Worm (Caenorhabditis elegans) whole organism, late embryonic: Measurements from ENCODE around the gene R08F11.7.

ENCODE experiments used
- C38D4.7 ChIP-seq: fragments of 200-800 bp; sonication (Bioruptor generic); optimal IDR thresholded peaks from 2 replicates; lab custom pipeline; 2018; ENCODE audit warnings: mild to moderate bottlenecking, missing genetic modification characterization, moderate library complexity, missing compliant biosample characterization
- ama-1 ChIP-seq: fragments of 150-350 bp; optimal IDR thresholded peaks from 2 replicates; lab custom pipeline; 2014
- elt-4 ChIP-seq: sonication (generic microtip); optimal IDR thresholded peaks from 2 replicates; lab custom pipeline; 2016; ENCODE audit warnings: missing genetic modification characterization, missing compliant biosample characterization
- ref-2 ChIP-seq: sonication (generic microtip); optimal IDR thresholded peaks from 2 replicates; lab custom pipeline; 2016; ENCODE audit warnings: missing genetic modification characterization, missing compliant biosample characterization
- sox-4 ChIP-seq: sonication (generic microtip); optimal IDR thresholded peaks from 2 replicates; lab custom pipeline; 2017; ENCODE audit warnings: mild to moderate bottlenecking, missing genetic modification characterization, inconsistent platforms, missing compliant biosample characterization

- no peak for TF ChIP-seq elt-4 (tag; lab: Kevin White, UChicago)
- TF ChIP-seq ama-1 (lab: Kevin White, UChicago), result no peak
- no peak for TF ChIP-seq ref-2 (tag; lab: Kevin White, UChicago)
- TF ChIP-seq sox-4 (tag; lab: Kevin White, UChicago), result no peak
- no peak for TF ChIP-seq C38D4.7
Measured at ce11 chrV:3808336-3808735, 18.5 kb downstream of the R08F11.7 start, which contains the start of gene srw-6.
